Worm (Caenorhabditis elegans): ENCODE results near the gene ZK632.2.
A peak's percentile ranks its signal among the peaks of the same experiment; 100 is the strongest.

DNA sequence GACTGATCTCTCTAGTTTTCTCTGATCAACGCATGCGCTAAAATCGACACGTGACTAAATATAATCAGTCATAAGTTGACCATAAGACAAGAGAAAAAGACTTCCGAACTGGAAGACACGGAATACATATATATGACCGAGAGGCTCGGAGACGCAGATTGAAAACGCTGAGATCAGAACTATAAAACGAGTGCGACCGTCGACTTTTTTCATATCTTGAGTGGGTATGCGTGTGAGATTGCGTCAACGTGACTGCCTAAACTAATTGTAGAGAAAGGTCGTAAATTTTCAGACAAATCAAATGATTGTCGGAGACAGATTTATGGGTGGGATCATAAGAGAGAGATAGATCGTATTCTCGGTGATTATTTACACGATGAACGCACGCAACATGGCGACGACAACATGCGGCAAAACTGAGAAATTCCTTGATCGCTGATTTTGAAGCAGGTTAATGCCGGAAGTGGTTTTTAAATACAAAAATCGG is 8.7 kb downstream of the ZK632.2 start:
- TF ChIP-seq aly-2 (tag; optimal IDR thresholded peaks at IDR 0.05) = no peak
- TF ChIP-seq skn-1 (tag; optimal IDR thresholded peaks at IDR 0.05) = no peak
- peak; percentile 64 for TF ChIP-seq ama-1 (optimal IDR thresholded peaks at IDR 0.05)

Data from whole organism, L4 larva.